Worm (Caenorhabditis elegans) whole organism, L4 larva: ENCODE data around the gene faah-1.

Experiments used
- Y105C5A.15 ChIP-seq: fragments of 200-800 bp; sonication (Bioruptor generic); IDR thresholded peaks from 2 replicates; pipeline ENCODE4 v1.3.6; 2022; ENCODE audit warnings: missing genetic modification characterization, missing compliant biosample characterization
- lin-39 ChIP-seq: fragments of 150-350 bp; optimal IDR thresholded peaks from 2 replicates; lab custom pipeline; 2014; ENCODE audit warnings: missing biosample characterization, missing genetic modification reagents, missing genetic modification characterization
- nhr-237 ChIP-seq: sonication (generic microtip); optimal IDR thresholded peaks from 2 replicates; lab custom pipeline; 2017; ENCODE audit warnings: missing biosample characterization, missing genetic modification characterization
- pha-4 ChIP-seq, 2 experiments: fragments of 150-350 bp in 1 of 2; fragments of 200-800 bp in 1 of 2; sonication (Bioruptor generic) in 1 of 2; IDR thresholded peaks in 1 of 2; optimal IDR thresholded peaks in 1 of 2; 2 replicates each; pipeline versions ENCODE4 v1.3.6 to Lab custom; 2014 to 2022; ENCODE audit warnings: missing genetic modification characterization in 2 of 2, missing genetic modification reagents in 2 of 2, missing biosample characterization in 1 of 2, missing compliant biosample characterization in 1 of 2
- tag-97 ChIP-seq: fragments of 200-800 bp; sonication (Bioruptor generic); IDR thresholded peaks from 2 replicates; pipeline ENCODE4 v1.3.6; 2022; ENCODE audit warnings: missing genetic modification characterization, missing compliant biosample characterization

ce11 chrIV:8198851-8199250 is 39.7 kb downstream of the faah-1 start, which contains the start of gene wsp-1:
- TF ChIP-seq tag-97 (GFP tag; lab: Robert Waterston, UW) (no peak), Y105C5A.15 (GFP tag; lab: Robert Waterston, UW) (no peak), pha-4 (GFP tag; IDR thresholded peaks at IDR 0.05; lab: Robert Waterston, UW) (no peak), pha-4 (tag; optimal IDR thresholded peaks at IDR 0.05; lab: Kevin White, UChicago) (no peak), lin-39 (tag; lab: Kevin White, UChicago) (no peak), nhr-237 (tag; lab: Kevin White, UChicago) (no peak)
